Fruit fly (Drosophila melanogaster) whole organism, wandering third instar larva: ENCODE data around the gene P5CDh2.

Source experiments
- Abd-B ChIP-seq: fragments of >200 bp; optimal IDR thresholded peaks from 2 replicates; lab custom pipeline; 2017; ENCODE audit warnings: missing biosample characterization, missing genetic modification characterization
- br ChIP-seq: fragments of 200-800 bp; sonication (Bioruptor generic); optimal IDR thresholded peaks from 2 replicates; lab custom pipeline; 2016; ENCODE audit warnings: missing biosample characterization, missing genetic modification characterization
- brk ChIP-seq: fragments of 200-800 bp; sonication (Bioruptor generic); optimal IDR thresholded peaks from 2 replicates; lab custom pipeline; 2016; ENCODE audit warnings: missing biosample characterization, mild to moderate bottlenecking, missing genetic modification characterization
- sv ChIP-seq: fragments of 200-800 bp; sonication (Bioruptor generic); optimal IDR thresholded peaks from 3 replicates; lab custom pipeline; 2016; ENCODE audit warnings: missing biosample characterization, missing genetic modification characterization

DNA sequence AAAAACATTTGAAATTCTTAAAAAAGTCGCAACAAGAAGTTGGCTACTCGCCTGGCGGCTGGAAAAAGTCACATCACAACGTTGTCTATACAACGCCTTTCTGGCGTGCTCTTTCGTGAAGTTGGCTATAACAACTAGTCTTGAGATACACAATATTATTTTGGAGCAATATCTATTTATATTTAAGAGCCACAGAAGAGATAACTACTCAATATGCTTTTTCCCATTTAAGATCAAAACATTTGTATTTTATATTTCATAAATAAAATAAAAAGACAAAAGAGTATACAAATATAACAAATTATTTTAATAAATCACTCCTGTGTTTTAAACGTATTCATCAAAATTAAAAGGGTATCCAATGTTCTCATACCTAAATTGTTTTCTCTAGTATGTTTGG, 29.1 kb downstream of the P5CDh2 start:
- no peak for TF ChIP-seq Abd-B
- TF ChIP-seq sv (GFP tag; lab: Kevin White, UChicago) = no peak
- TF ChIP-seq brk (GFP tag; lab: Kevin White, UChicago) = no peak
- TF ChIP-seq br = no peak
